Fruit fly (Drosophila melanogaster) whole organism, embryonic: ENCODE measurements around the gene CG4393.

ENCODE experiments used
- Atf6 ChIP-seq: fragments of 200-800 bp; sonication (Bioruptor generic); IDR thresholded peaks from 2 replicates; pipeline ENCODE4 v1.3.6; 2022; ENCODE audit warnings: missing biosample characterization, missing genetic modification characterization
- Bgb ChIP-seq: fragments of 200-800 bp; sonication (Bioruptor generic); IDR thresholded peaks from 2 replicates; pipeline ENCODE4 v1.3.6; 2022; ENCODE audit warnings: missing biosample characterization, missing genetic modification characterization; ENCODE audit not compliant: partially characterized antibody
- CG10209 ChIP-seq: fragments of 200-800 bp; sonication (Bioruptor generic); optimal IDR thresholded peaks from 3 replicates; lab custom pipeline; 2017; ENCODE audit warnings: missing biosample characterization, mild to moderate bottlenecking, missing genetic modification characterization, missing genetic modification reagents
- CG11560 ChIP-seq: fragments of 200-800 bp; sonication (Bioruptor generic); IDR thresholded peaks from 3 replicates; pipeline ENCODE4 v1.3.6; 2022; ENCODE audit warnings: missing biosample characterization, missing genetic modification characterization
- CG12659 ChIP-seq: fragments of 200-800 bp; sonication (Bioruptor generic); optimal IDR thresholded peaks from 3 replicates; lab custom pipeline; 2017; ENCODE audit warnings: mild to moderate bottlenecking, missing biosample characterization, missing genetic modification reagents, missing genetic modification characterization
- CG14441 ChIP-seq: fragments of 200-800 bp; sonication (Bioruptor generic); IDR thresholded peaks from 2 replicates; pipeline ENCODE4 v1.3.6; 2022; ENCODE audit warnings: missing biosample characterization, missing genetic modification characterization
- CG14710 ChIP-seq: fragments of 200-800 bp; sonication (Bioruptor generic); optimal IDR thresholded peaks from 3 replicates; lab custom pipeline; 2019; ENCODE audit warnings: missing biosample characterization, mild to moderate bottlenecking, missing genetic modification characterization, moderate library complexity
- CG17186 ChIP-seq: fragments of 200-800 bp; sonication (Bioruptor generic); optimal IDR thresholded peaks from 3 replicates; lab custom pipeline; 2017; ENCODE audit warnings: missing biosample characterization, missing genetic modification reagents, missing genetic modification characterization
- CG18476 ChIP-seq: fragments of 200-800 bp; sonication (Bioruptor generic); optimal IDR thresholded peaks from 2 replicates; lab custom pipeline; 2016; ENCODE audit warnings: missing biosample characterization, mild to moderate bottlenecking, missing genetic modification characterization
- CG18599 ChIP-seq: fragments of 200-800 bp; sonication (Bioruptor generic); optimal IDR thresholded peaks from 3 replicates; lab custom pipeline; 2017; ENCODE audit warnings: missing biosample characterization, missing genetic modification characterization, mild to moderate bottlenecking, moderate library complexity, missing genetic modification reagents
- CG2120 ChIP-seq: fragments of 200-800 bp; sonication (Bioruptor generic); optimal IDR thresholded peaks from 3 replicates; lab custom pipeline; 2016; ENCODE audit warnings: missing biosample characterization, missing genetic modification characterization
- CG2202 ChIP-seq: fragments of 200-800 bp; sonication (Bioruptor generic); optimal IDR thresholded peaks from 2 replicates; lab custom pipeline; 2018; ENCODE audit warnings: missing biosample characterization, mild to moderate bottlenecking, missing genetic modification characterization
- CG2712 ChIP-seq: fragments of 200-800 bp; optimal IDR thresholded peaks from 3 replicates; lab custom pipeline; 2019; ENCODE audit warnings: missing biosample characterization, mild to moderate bottlenecking, missing genetic modification characterization, moderate library complexity
- CG3281 ChIP-seq: fragments of 200-800 bp; sonication (Bioruptor generic); optimal IDR thresholded peaks from 3 replicates; lab custom pipeline; 2017; ENCODE audit warnings: missing biosample characterization, mild to moderate bottlenecking, missing genetic modification characterization
- CG33213 ChIP-seq: fragments of 200-800 bp; sonication (Bioruptor generic); optimal IDR thresholded peaks from 3 replicates; lab custom pipeline; 2016; ENCODE audit warnings: missing biosample characterization, missing genetic modification characterization
- CG34224 ChIP-seq: fragments of 200-800 bp; sonication (Bioruptor generic); IDR thresholded peaks from 3 replicates; pipeline ENCODE4 v1.3.6; 2022; ENCODE audit warnings: missing biosample characterization, missing genetic modification characterization; ENCODE audit not compliant: partially characterized antibody
- CG3995 ChIP-seq: fragments of 200-800 bp; sonication (Bioruptor generic); optimal IDR thresholded peaks from 3 replicates; lab custom pipeline; 2016; ENCODE audit warnings: missing biosample characterization, missing genetic modification characterization
- CG4707 ChIP-seq: fragments of 200-800 bp; sonication (Bioruptor generic); optimal IDR thresholded peaks from 2 replicates; lab custom pipeline; 2018; ENCODE audit warnings: missing biosample characterization, mild to moderate bottlenecking, missing genetic modification characterization, moderate library complexity
- CG6854 ChIP-seq: fragments of 200-800 bp; sonication (Bioruptor generic); optimal IDR thresholded peaks from 3 replicates; lab custom pipeline; 2017; ENCODE audit warnings: missing biosample characterization, mild to moderate bottlenecking, missing genetic modification characterization
- CG8281 ChIP-seq: fragments of 200-800 bp; sonication (Bioruptor generic); optimal IDR thresholded peaks from 2 replicates; lab custom pipeline; 2018; ENCODE audit warnings: missing biosample characterization, mild to moderate bottlenecking, missing genetic modification characterization, moderate library complexity
- CG9437 ChIP-seq: fragments of 200-800 bp; sonication (Bioruptor generic); optimal IDR thresholded peaks from 2 replicates; lab custom pipeline; 2018; ENCODE audit warnings: missing biosample characterization, mild to moderate bottlenecking, missing genetic modification characterization
- CG9727 ChIP-seq: fragments of 200-800 bp; sonication (Bioruptor generic); optimal IDR thresholded peaks from 3 replicates; lab custom pipeline; 2017; ENCODE audit warnings: missing biosample characterization, mild to moderate bottlenecking, missing genetic modification characterization
- CG9797 ChIP-seq: fragments of 200-800 bp; sonication (Bioruptor generic); optimal IDR thresholded peaks from 3 replicates; lab custom pipeline; 2018; ENCODE audit warnings: missing biosample characterization, mild to moderate bottlenecking, missing genetic modification characterization
- D ChIP-seq, 2 experiments: fragments of 200-800 bp in 1 of 2; fragments of >200 bp in 1 of 2; sonication (Bioruptor generic) in 1 of 2; optimal IDR thresholded peaks; 2 replicates in 1 of 2; 3 replicates in 1 of 2; lab custom pipeline; 2017; ENCODE audit warnings: mild to moderate bottlenecking in 1 of 2, missing biosample characterization in 1 of 2, missing genetic modification characterization in 1 of 2, missing genetic modification reagents in 1 of 2
- Hand ChIP-seq: fragments of 200-800 bp; sonication (Bioruptor generic); optimal IDR thresholded peaks from 2 replicates; lab custom pipeline; 2017; ENCODE audit warnings: mild to moderate bottlenecking, missing biosample characterization, missing genetic modification reagents, missing genetic modification characterization
- Lhr ChIP-seq: fragments of 200-800 bp; sonication (Bioruptor generic); optimal IDR thresholded peaks from 3 replicates; lab custom pipeline; 2017; ENCODE audit warnings: mild to moderate bottlenecking, missing biosample characterization, missing genetic modification reagents, missing genetic modification characterization
- Ravus ChIP-seq: fragments of 200-800 bp; sonication (Bioruptor generic); IDR thresholded peaks from 2 replicates; pipeline ENCODE4 v1.3.6; 2022; ENCODE audit warnings: missing biosample characterization, missing genetic modification characterization
- Xbp1 ChIP-seq: fragments of 200-800 bp; sonication (Bioruptor generic); optimal IDR thresholded peaks from 3 replicates; lab custom pipeline; 2016; ENCODE audit warnings: missing biosample characterization, mild to moderate bottlenecking, missing genetic modification characterization
- ab ChIP-seq: fragments of 200-800 bp; sonication (Bioruptor generic); optimal IDR thresholded peaks from 2 replicates; lab custom pipeline; 2016; ENCODE audit warnings: missing biosample characterization, missing genetic modification characterization
- bbx ChIP-seq: fragments of 200-800 bp; sonication (Bioruptor generic); IDR thresholded peaks from 2 replicates; pipeline ENCODE4 v1.3.6; 2022; ENCODE audit warnings: missing biosample characterization, missing genetic modification characterization; ENCODE audit not compliant: partially characterized antibody
- dpn ChIP-seq, 2 experiments: fragments of 200-800 bp; sonication (Bioruptor generic); optimal IDR thresholded peaks; 3 replicates each; lab custom pipeline; 2016; ENCODE audit warnings: missing biosample characterization in 2 of 2, missing genetic modification characterization in 2 of 2
- en ChIP-seq: fragments of 200-800 bp; sonication (Bioruptor generic); optimal IDR thresholded peaks from 2 replicates; lab custom pipeline; 2016; ENCODE audit warnings: missing biosample characterization, missing genetic modification characterization
- exex ChIP-seq: fragments of 200-800 bp; sonication (Bioruptor generic); optimal IDR thresholded peaks from 4 replicates; lab custom pipeline; 2018; ENCODE audit warnings: missing biosample characterization, mild to moderate bottlenecking, missing genetic modification characterization, moderate library complexity
- fd102C ChIP-seq: fragments of 200-800 bp; sonication (Bioruptor generic); optimal IDR thresholded peaks from 2 replicates; lab custom pipeline; 2018; ENCODE audit warnings: missing biosample characterization, mild to moderate bottlenecking, missing genetic modification characterization, moderate library complexity
- gem ChIP-seq: fragments of 200-800 bp; sonication (Bioruptor generic); optimal IDR thresholded peaks from 2 replicates; lab custom pipeline; 2019; ENCODE audit warnings: missing biosample characterization, mild to moderate bottlenecking, missing genetic modification characterization, moderate library complexity
- hbn ChIP-seq: fragments of 200-800 bp; sonication (Bioruptor generic); IDR thresholded peaks from 2 replicates; pipeline ENCODE4 v1.3.6; 2022; ENCODE audit warnings: missing biosample characterization, missing genetic modification characterization; ENCODE audit not compliant: partially characterized antibody
- inv ChIP-seq: fragments of 200-800 bp; sonication (Bioruptor generic); IDR thresholded peaks from 2 replicates; pipeline ENCODE4 v1.3.6; 2022; ENCODE audit warnings: missing biosample characterization, missing genetic modification characterization; ENCODE audit not compliant: partially characterized antibody
- oc ChIP-seq: fragments of 200-800 bp; sonication (Bioruptor generic); optimal IDR thresholded peaks from 2 replicates; lab custom pipeline; 2018; ENCODE audit warnings: missing biosample characterization, mild to moderate bottlenecking, missing genetic modification characterization, moderate library complexity
- pros ChIP-seq: fragments of 200-800 bp; sonication (Bioruptor generic); optimal IDR thresholded peaks from 3 replicates; lab custom pipeline; 2019; ENCODE audit warnings: missing biosample characterization, mild to moderate bottlenecking, missing genetic modification characterization, moderate library complexity
- pum ChIP-seq: fragments of 200-800 bp; sonication (Bioruptor generic); optimal IDR thresholded peaks from 2 replicates; lab custom pipeline; 2016; ENCODE audit warnings: missing biosample characterization, missing genetic modification characterization
- scrt ChIP-seq: fragments of 200-800 bp; sonication (Bioruptor generic); optimal IDR thresholded peaks from 2 replicates; lab custom pipeline; 2018; ENCODE audit warnings: missing biosample characterization, mild to moderate bottlenecking, missing genetic modification characterization, moderate library complexity
- slp2 ChIP-seq: fragments of 200-800 bp; sonication (Bioruptor generic); optimal IDR thresholded peaks from 2 replicates; lab custom pipeline; 2016; ENCODE audit warnings: missing biosample characterization, missing genetic modification characterization
- so ChIP-seq: fragments of 200-800 bp; sonication (Bioruptor generic); IDR thresholded peaks from 3 replicates; pipeline ENCODE4 v1.3.6; 2022; ENCODE audit warnings: missing biosample characterization, missing genetic modification characterization
- sob ChIP-seq: fragments of 200-800 bp; sonication (Bioruptor generic); IDR thresholded peaks from 2 replicates; pipeline ENCODE4 v1.3.6; 2022; ENCODE audit warnings: missing biosample characterization, missing genetic modification characterization
- ssp ChIP-seq: fragments of 200-800 bp; sonication (Bioruptor generic); IDR thresholded peaks from 2 replicates; pipeline ENCODE4 v1.3.6; 2022; ENCODE audit warnings: missing biosample characterization, missing genetic modification characterization
- tll ChIP-seq, 2 experiments: fragments of 200-800 bp in 1 of 2; fragments of >200 bp in 1 of 2; sonication (Bioruptor generic) in 1 of 2; optimal IDR thresholded peaks; 2 replicates each; lab custom pipeline; 2017 to 2019; ENCODE audit warnings: missing biosample characterization in 2 of 2, missing genetic modification characterization in 2 of 2, mild to moderate bottlenecking in 1 of 2, moderate library complexity in 1 of 2
- tna ChIP-seq: fragments of 200-800 bp; sonication (Bioruptor generic); IDR thresholded peaks from 2 replicates; pipeline ENCODE4 v1.3.6; 2022; ENCODE audit warnings: missing biosample characterization, missing genetic modification characterization; ENCODE audit not compliant: partially characterized antibody
- ttk ChIP-seq: fragments of 200-800 bp; sonication (Bioruptor generic); IDR thresholded peaks from 2 replicates; pipeline ENCODE4 v2.1.2; 2022; ENCODE audit warnings: missing biosample characterization, missing genetic modification characterization

CG4393 gene

DNA sequence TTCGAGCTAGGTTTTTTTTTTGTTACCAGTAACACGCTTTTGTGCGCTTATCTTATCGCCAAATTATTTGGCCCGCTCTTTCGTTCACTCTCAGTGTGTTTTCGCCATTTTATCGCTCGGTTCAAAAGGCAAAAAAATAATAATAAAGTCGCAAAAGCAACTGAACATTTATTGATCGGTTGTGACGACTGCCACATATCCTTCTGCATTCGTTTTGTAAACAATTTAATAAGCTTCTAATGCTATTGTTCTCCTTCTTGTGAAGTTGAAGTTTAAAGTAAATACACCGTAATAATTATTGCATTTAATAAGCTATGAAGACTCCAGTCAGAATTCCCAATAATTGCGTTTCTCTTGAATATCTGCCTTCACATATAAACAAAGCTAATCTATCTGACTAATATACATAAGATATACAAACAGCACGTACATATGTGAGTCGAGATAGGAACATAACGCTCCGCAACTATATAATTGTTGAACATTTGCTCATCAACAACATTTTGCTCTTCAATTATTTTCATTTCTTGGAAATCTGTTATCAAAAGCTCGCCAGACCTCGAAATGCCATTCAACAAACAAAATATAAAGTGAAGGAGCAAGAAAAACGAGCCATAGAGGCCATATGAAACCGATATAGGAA lies 47.3 kb downstream of the CG4393 start (continued):
- TF ChIP-seq ttk: no peak
- TF ChIP-seq CG18599 (GFP tag; lab: Kevin White, UChicago): peak; percentile 65
- TF ChIP-seq Atf6: peak; percentile 46
- no peak for TF ChIP-seq CG33213 (GFP tag; lab: Kevin White, UChicago)
- TF ChIP-seq CG18476: no peak
- no peak for TF ChIP-seq CG2712 (tag; lab: Kevin White, UChicago)
- no peak for TF ChIP-seq oc
- no peak for TF ChIP-seq CG4707 (GFP tag; lab: Kevin White, UChicago)
- TF ChIP-seq CG9437: no peak
- no peak for TF ChIP-seq sob (GFP tag; lab: Robert Waterston, UW)
- no peak for TF ChIP-seq so
- no peak for TF ChIP-seq inv (GFP tag; lab: Robert Waterston, UW)
- TF ChIP-seq ssp (GFP tag; lab: Robert Waterston, UW): no peak
- TF ChIP-seq CG11560 (tag; lab: Robert Waterston, UW): no peak
- no peak for TF ChIP-seq CG2202 (tag; lab: Kevin White, UChicago)
- no peak for TF ChIP-seq bbx (GFP tag; lab: Robert Waterston, UW)
- TF ChIP-seq gem (tag; lab: Kevin White, UChicago): peak; percentile 37
- no peak for TF ChIP-seq CG3995 (GFP tag; lab: Kevin White, UChicago)
- TF ChIP-seq Xbp1 (GFP tag; lab: Kevin White, UChicago): no peak
- no peak for TF ChIP-seq CG17186
- peak; percentile 13 for TF ChIP-seq CG9727
- TF ChIP-seq CG6854 (GFP tag; lab: Kevin White, UChicago): no peak
- TF ChIP-seq hbn: no peak
- no peak for TF ChIP-seq CG34224 (GFP tag; lab: Robert Waterston, UW)
- TF ChIP-seq Bgb (GFP tag; lab: Robert Waterston, UW): no peak
- no peak for TF ChIP-seq pum (GFP tag; lab: Kevin White, UChicago)
- TF ChIP-seq tll (GFP tag; optimal IDR thresholded peaks at IDR 0.05; lab: Kevin White, UChicago): no peak
- peak; percentile 75 for TF ChIP-seq exex (tag; lab: Kevin White, UChicago)
- TF ChIP-seq CG3281 (GFP tag; lab: Kevin White, UChicago): peak; percentile 13
- TF ChIP-seq D (optimal IDR thresholded peaks at IDR 0.05; lab: Kevin White, UChicago): no peak
- no peak for TF ChIP-seq D (GFP tag; optimal IDR thresholded peaks at IDR 0.05; lab: Kevin White, UChicago)
- TF ChIP-seq slp2: no peak
- peak; percentile 71 for TF ChIP-seq CG2120 (GFP tag; lab: Kevin White, UChicago)
- TF ChIP-seq CG8281 (tag; lab: Kevin White, UChicago): no peak
- TF ChIP-seq CG12659 (GFP tag; lab: Kevin White, UChicago): no peak
- TF ChIP-seq CG14710 (tag; lab: Kevin White, UChicago): no peak
- TF ChIP-seq en: no peak
- no peak for TF ChIP-seq tna
- TF ChIP-seq fd102C (GFP tag; lab: Kevin White, UChicago): no peak
- TF ChIP-seq CG9797 (GFP tag; lab: Kevin White, UChicago): no peak
- no peak for TF ChIP-seq ab
- no peak for TF ChIP-seq pros
- no peak for TF ChIP-seq Lhr (GFP tag; lab: Kevin White, UChicago)
- TF ChIP-seq CG14441 (GFP tag; lab: Robert Waterston, UW): no peak
- no peak for TF ChIP-seq CG10209 (GFP tag; lab: Kevin White, UChicago)
- TF ChIP-seq dpn (GFP tag; optimal IDR thresholded peaks at IDR 0.05; lab: Kevin White, UChicago): no peak
- TF ChIP-seq scrt (GFP tag; lab: Kevin White, UChicago): no peak
- TF ChIP-seq Ravus (GFP tag; lab: Robert Waterston, UW): no peak
- no peak for TF ChIP-seq Hand (GFP tag; lab: Kevin White, UChicago)
